Worm (Caenorhabditis elegans) whole organism, L4/young adult: ENCODE results near the gene clec-227.

Experiments
- W03F9.2 ChIP-seq: fragments of 150-350 bp; optimal IDR thresholded peaks from 2 replicates; lab custom pipeline; 2014; ENCODE audit warnings: missing biosample characterization, missing genetic modification characterization
- dao-5 ChIP-seq: sonication (generic microtip); optimal IDR thresholded peaks from 2 replicates; lab custom pipeline; 2016; ENCODE audit warnings: missing genotype, missing genetic modification characterization, moderate library complexity, missing compliant biosample characterization
- him-1 ChIP-seq: sonication (generic microtip); optimal IDR thresholded peaks from 2 replicates; lab custom pipeline; 2016; ENCODE audit warnings: missing genotype, missing genetic modification reagents, missing genetic modification characterization, missing compliant biosample characterization

- no peak for TF ChIP-seq him-1 (tag; lab: Kevin White, UChicago)
- TF ChIP-seq dao-5 = no peak
- TF ChIP-seq W03F9.2 (tag; lab: Kevin White, UChicago) = no peak
These were observed 30.7 kb downstream of the clec-227 start for ce11 chrV:14503065-14503464.
